Worm (Caenorhabditis elegans) whole organism, late embryonic: Measurements from ENCODE around the gene C53A5.11.

Experiments used
- ama-1 ChIP-seq: fragments of 150-350 bp; optimal IDR thresholded peaks from 2 replicates; lab custom pipeline; 2014
- ceh-2 ChIP-seq: sonication (generic microtip); optimal IDR thresholded peaks from 2 replicates; lab custom pipeline; 2016; ENCODE audit warnings: missing genotype, missing genetic modification characterization, missing compliant biosample characterization
- ceh-30 ChIP-seq: fragments of 150-350 bp; optimal IDR thresholded peaks from 2 replicates; lab custom pipeline; 2014; ENCODE audit warnings: missing biosample characterization, missing genetic modification characterization
- madf-2 ChIP-seq: sonication (generic microtip); optimal IDR thresholded peaks from 2 replicates; lab custom pipeline; 2017; ENCODE audit warnings: missing genetic modification characterization, missing compliant biosample characterization
- sox-4 ChIP-seq: sonication (generic microtip); optimal IDR thresholded peaks from 2 replicates; lab custom pipeline; 2017; ENCODE audit warnings: mild to moderate bottlenecking, missing genetic modification characterization, inconsistent platforms, missing compliant biosample characterization
- syd-9 ChIP-seq: sonication (generic microtip); optimal IDR thresholded peaks from 2 replicates; lab custom pipeline; 2016; ENCODE audit warnings: mild to moderate bottlenecking, missing genetic modification characterization, moderate library complexity, missing compliant biosample characterization

ce11 chrV:14585351-14585750 lies 22.7 kb downstream of the C53A5.11 start, which contains the start of gene Y40H4A.2:
- TF ChIP-seq sox-4 (tag; lab: Kevin White, UChicago) = no peak
- TF ChIP-seq ama-1 (lab: Kevin White, UChicago) = no peak
- TF ChIP-seq ceh-2 = no peak
- no peak for TF ChIP-seq madf-2 (tag; lab: Kevin White, UChicago)
- TF ChIP-seq ceh-30 (tag; lab: Kevin White, UChicago) = no peak
- TF ChIP-seq syd-9 (tag; lab: Kevin White, UChicago) = no peak
